Worm (Caenorhabditis elegans) whole organism, L1 larva: ENCODE data around the gene ins-32.

Experiments used
- C04F5.9 ChIP-seq: sonication (generic microtip); optimal IDR thresholded peaks from 2 replicates; lab custom pipeline; 2016; ENCODE audit warnings: missing genetic modification characterization, missing compliant biosample characterization
- C34B4.2 ChIP-seq: sonication (generic microtip); optimal IDR thresholded peaks from 2 replicates; lab custom pipeline; 2017; ENCODE audit warnings: mild to moderate bottlenecking, missing genetic modification characterization, missing compliant biosample characterization
- F16B12.6 ChIP-seq: fragments of 150-350 bp; optimal IDR thresholded peaks from 2 replicates; lab custom pipeline; 2014; ENCODE audit warnings: missing biosample characterization, missing genetic modification characterization
- Y116A8C.19 ChIP-seq: sonication (generic microtip); optimal IDR thresholded peaks from 2 replicates; lab custom pipeline; 2016; ENCODE audit warnings: missing compliant biosample characterization, missing genetic modification characterization, borderline replicate concordance
- aha-1 ChIP-seq: fragments of 150-350 bp; optimal IDR thresholded peaks from 2 replicates; lab custom pipeline; 2014; ENCODE audit warnings: missing biosample characterization, missing genetic modification characterization
- alr-1 ChIP-seq: fragments of 200-800 bp; sonication (Bioruptor generic); optimal IDR thresholded peaks from 2 replicates; lab custom pipeline; 2018; ENCODE audit warnings: borderline replicate concordance, mild to moderate bottlenecking, missing genetic modification characterization, missing compliant biosample characterization
- aly-2 ChIP-seq: fragments of 150-350 bp; optimal IDR thresholded peaks from 2 replicates; lab custom pipeline; 2014; ENCODE audit warnings: missing biosample characterization, missing genetic modification characterization
- ama-1 ChIP-seq: fragments of 150-350 bp; optimal IDR thresholded peaks from 2 replicates; lab custom pipeline; 2014
- ceh-63 ChIP-seq: fragments of 200-800 bp; sonication (Bioruptor generic); optimal IDR thresholded peaks from 2 replicates; lab custom pipeline; 2018; ENCODE audit warnings: mild to moderate bottlenecking, missing genetic modification characterization, missing compliant biosample characterization
- ceh-82 ChIP-seq, 3 experiments: fragments of 150-350 bp in 1 of 3; sonication (generic microtip) in 2 of 3; optimal IDR thresholded peaks; 2 replicates each; lab custom pipeline; 2014 to 2017; ENCODE audit warnings: missing biosample characterization in 3 of 3, missing genetic modification characterization in 3 of 3
- ceh-88 ChIP-seq: fragments of 200-800 bp; sonication (Bioruptor generic); IDR thresholded peaks from 2 replicates; pipeline ENCODE4 v1.3.6; 2022; ENCODE audit warnings: missing genetic modification characterization, missing compliant biosample characterization
- ceh-90 ChIP-seq: sonication (generic microtip); optimal IDR thresholded peaks from 2 replicates; lab custom pipeline; 2016; ENCODE audit warnings: missing genetic modification characterization, missing compliant biosample characterization
- ces-1 ChIP-seq: fragments of 150-350 bp; optimal IDR thresholded peaks from 2 replicates; lab custom pipeline; 2014; ENCODE audit warnings: missing biosample characterization, missing genetic modification reagents, missing genetic modification characterization
- efl-1 ChIP-seq, 4 experiments: fragments of 150-350 bp; optimal IDR thresholded peaks in 3 of 4; peaks in 1 of 4; 1 replicate in 1 of 4; 2 replicates in 3 of 4; lab custom pipeline; 2014; ENCODE audit warnings: missing biosample characterization in 2 of 4, missing genetic modification characterization in 2 of 4, missing genetic modification reagents in 2 of 4
- efl-3 ChIP-seq: fragments of 200-800 bp; sonication (Bioruptor generic); optimal IDR thresholded peaks from 2 replicates; lab custom pipeline; 2018; ENCODE audit warnings: mild to moderate bottlenecking, missing genetic modification characterization, missing compliant biosample characterization
- egl-13 ChIP-seq: sonication (generic microtip); optimal IDR thresholded peaks from 2 replicates; lab custom pipeline; 2016; ENCODE audit warnings: missing genotype, missing genetic modification reagents, missing genetic modification characterization, missing compliant biosample characterization
- fkh-4 ChIP-seq: sonication (generic microtip); optimal IDR thresholded peaks from 2 replicates; lab custom pipeline; 2016; ENCODE audit warnings: missing compliant biosample characterization, missing genetic modification characterization, borderline replicate concordance
- fkh-8 ChIP-seq: sonication (generic microtip); optimal IDR thresholded peaks from 2 replicates; lab custom pipeline; 2016; ENCODE audit warnings: mild to moderate bottlenecking, missing genetic modification characterization, missing compliant biosample characterization
- fos-1 ChIP-seq: fragments of 150-350 bp; optimal IDR thresholded peaks from 2 replicates; lab custom pipeline; 2014; ENCODE audit warnings: missing biosample characterization, missing genetic modification characterization
- grh-1 ChIP-seq: fragments of 200-800 bp; sonication (Bioruptor generic); IDR thresholded peaks from 2 replicates; pipeline ENCODE4 v1.3.6; 2022; ENCODE audit warnings: missing genetic modification reagents, missing genetic modification characterization, missing compliant biosample characterization
- hlh-4 ChIP-seq: sonication (generic microtip); optimal IDR thresholded peaks from 2 replicates; lab custom pipeline; 2016; ENCODE audit warnings: mild to moderate bottlenecking, missing genetic modification characterization, missing compliant biosample characterization
- irx-1 ChIP-seq: sonication (generic microtip); optimal IDR thresholded peaks from 2 replicates; lab custom pipeline; 2016; ENCODE audit warnings: missing genetic modification characterization, missing compliant biosample characterization
- isw-1 ChIP-seq: fragments of 200-800 bp; sonication (Bioruptor generic); IDR thresholded peaks from 2 replicates; pipeline ENCODE4 v1.3.6; 2022; ENCODE audit warnings: missing genetic modification characterization, missing compliant biosample characterization
- jun-1 ChIP-seq: fragments of 150-350 bp; optimal IDR thresholded peaks from 2 replicates; lab custom pipeline; 2014; ENCODE audit warnings: missing biosample characterization, missing genetic modification reagents, missing genetic modification characterization
- lin-13 ChIP-seq: fragments of 150-350 bp; optimal IDR thresholded peaks from 2 replicates; lab custom pipeline; 2014; ENCODE audit warnings: missing biosample characterization, missing genetic modification reagents, missing genetic modification characterization
- lin-14 ChIP-seq: fragments of 200-800 bp; sonication (Bioruptor generic); optimal IDR thresholded peaks from 2 replicates; lab custom pipeline; 2018; ENCODE audit warnings: mild to moderate bottlenecking, missing genetic modification characterization, moderate library complexity, missing compliant biosample characterization
- lin-15B ChIP-seq: fragments of 150-350 bp; sonication (generic microtip); optimal IDR thresholded peaks from 3 replicates; lab custom pipeline; 2014; ENCODE audit warnings: missing biosample characterization, missing genetic modification characterization
- lsy-2 ChIP-seq, 2 experiments: fragments of 150-350 bp; optimal IDR thresholded peaks; 2 replicates each; lab custom pipeline; 2014; ENCODE audit warnings: missing biosample characterization in 2 of 2, missing genetic modification characterization in 2 of 2
- mab-9 ChIP-seq: fragments of 200-800 bp; sonication (Bioruptor generic); IDR thresholded peaks from 2 replicates; pipeline ENCODE4 v1.3.6; 2022; ENCODE audit warnings: missing genetic modification reagents, missing genetic modification characterization, missing compliant biosample characterization
- mef-2 ChIP-seq: fragments of 150-350 bp; optimal IDR thresholded peaks from 2 replicates; lab custom pipeline; 2014; ENCODE audit warnings: missing biosample characterization, missing genetic modification characterization
- mep-1 ChIP-seq: fragments of 150-350 bp; optimal IDR thresholded peaks from 2 replicates; lab custom pipeline; 2014; ENCODE audit warnings: missing biosample characterization, missing genetic modification characterization
- nhr-19 ChIP-seq: fragments of 200-800 bp; sonication (Bioruptor generic); conservative IDR thresholded peaks from 2 replicates; pipeline ENCODE4 v1.3.6; 2022; ENCODE audit warnings: missing genetic modification characterization, missing compliant biosample characterization
- nhr-20 ChIP-seq: sonication (generic microtip); optimal IDR thresholded peaks from 2 replicates; lab custom pipeline; 2016; ENCODE audit warnings: mild to moderate bottlenecking, missing genetic modification characterization, missing compliant biosample characterization
- nhr-90 ChIP-seq: sonication (generic microtip); optimal IDR thresholded peaks from 2 replicates; lab custom pipeline; 2016; ENCODE audit warnings: mild to moderate bottlenecking, missing genetic modification characterization, missing compliant biosample characterization; ENCODE audit not compliant: poor library complexity
- pag-3 ChIP-seq: sonication (generic microtip); optimal IDR thresholded peaks from 2 replicates; lab custom pipeline; 2017; ENCODE audit warnings: missing genetic modification characterization, mild to moderate bottlenecking, missing compliant biosample characterization, antibody characterized with exemption, borderline replicate concordance; ENCODE audit not compliant: insufficient read depth
- pqm-1 ChIP-seq: sonication (generic microtip); optimal IDR thresholded peaks from 3 replicates; lab custom pipeline; 2017; ENCODE audit warnings: missing biosample characterization, missing genetic modification characterization
- snu-23 ChIP-seq: sonication (generic microtip); optimal IDR thresholded peaks from 2 replicates; lab custom pipeline; 2016; ENCODE audit warnings: missing genetic modification characterization, missing compliant biosample characterization
- sox-4 ChIP-seq: sonication (generic microtip); optimal IDR thresholded peaks from 2 replicates; lab custom pipeline; 2016; ENCODE audit warnings: missing genetic modification characterization, missing compliant biosample characterization
- swsn-7 ChIP-seq: sonication (generic microtip); optimal IDR thresholded peaks from 2 replicates; lab custom pipeline; 2016; ENCODE audit warnings: missing genetic modification characterization, missing compliant biosample characterization
- tlp-1 ChIP-seq: fragments of 150-350 bp; optimal IDR thresholded peaks from 2 replicates; lab custom pipeline; 2014; ENCODE audit warnings: missing biosample characterization, missing genetic modification characterization
- unc-130 ChIP-seq: fragments of 150-350 bp; optimal IDR thresholded peaks from 2 replicates; lab custom pipeline; 2017; ENCODE audit warnings: missing biosample characterization, missing genetic modification characterization, inconsistent platforms
- unc-30 ChIP-seq: sonication (generic microtip); optimal IDR thresholded peaks from 2 replicates; lab custom pipeline; 2017; ENCODE audit warnings: missing biosample characterization, missing genetic modification characterization
- unc-98 ChIP-seq: fragments of 200-800 bp; sonication (Bioruptor generic); IDR thresholded peaks from 2 replicates; pipeline ENCODE4 v1.3.6; 2022; ENCODE audit warnings: missing genetic modification characterization, missing compliant biosample characterization
- vab-15 ChIP-seq: sonication (generic microtip); optimal IDR thresholded peaks from 2 replicates; lab custom pipeline; 2017; ENCODE audit warnings: missing genotype, mild to moderate bottlenecking, missing genetic modification characterization, missing compliant biosample characterization
- zip-4 ChIP-seq: fragments of 200-800 bp; sonication (Bioruptor generic); optimal IDR thresholded peaks from 2 replicates; lab custom pipeline; 2018; ENCODE audit warnings: mild to moderate bottlenecking, missing genetic modification characterization, moderate library complexity, missing compliant biosample characterization
- ztf-11 ChIP-seq, 2 experiments: sonication (generic microtip); optimal IDR thresholded peaks; 2 replicates each; lab custom pipeline; 2016 to 2017; ENCODE audit warnings: missing genetic modification characterization in 2 of 2, missing biosample characterization in 1 of 2, missing compliant biosample characterization in 1 of 2

The ins-32 gene

ce11 chrII:3810550-3810949, 7.4 kb upstream of the ins-32 start (continued):
- TF ChIP-seq Y116A8C.19 (tag; lab: Kevin White, UChicago) (no peak), jun-1 (no peak), ceh-88 (GFP tag; lab: Robert Waterston, UW) (no peak), C04F5.9 (tag; lab: Kevin White, UChicago) (no peak), unc-130 (tag; lab: Kevin White, UChicago) (no peak), unc-98 (GFP tag; lab: Robert Waterston, UW) (no peak), lin-14 (peak; percentile 85), efl-3 (GFP tag; lab: Kevin White, UChicago) (no peak), aha-1 (tag; lab: Kevin White, UChicago) (no peak), snu-23 (GFP tag; lab: Kevin White, UChicago) (peak; percentile 51), mep-1 (tag; lab: Kevin White, UChicago) (peak; percentile 59), nhr-90 (tag; lab: Kevin White, UChicago) (peak; percentile 25), tlp-1 (tag; lab: Kevin White, UChicago) (no peak), lin-15B (tag; lab: Kevin White, UChicago) (no peak), mab-9 (no peak), mef-2 (tag; lab: Kevin White, UChicago) (no peak), fkh-4 (tag; lab: Kevin White, UChicago) (no peak), grh-1 (GFP tag; lab: Robert Waterston, UW) (no peak), aly-2 (tag; lab: Kevin White, UChicago) (no peak), ceh-82 (tag; optimal IDR thresholded peaks at IDR 0.05; lab: Kevin White, UChicago) (no peak), C34B4.2 (tag; lab: Kevin White, UChicago) (no peak), nhr-19 (GFP tag; lab: Robert Waterston, UW) (peak; percentile 32; the same call in 1 of the 2 replicates), isw-1 (GFP tag; lab: Robert Waterston, UW) (no peak), egl-13 (tag; lab: Kevin White, UChicago) (no peak), lsy-2 (tag; optimal IDR thresholded peaks at IDR 0.05; lab: Kevin White, UChicago) (peak; percentile 37 to 60), nhr-20 (tag; lab: Kevin White, UChicago) (peak; percentile 53), ceh-63 (GFP tag; lab: Kevin White, UChicago) (no peak), pqm-1 (tag; lab: Kevin White, UChicago) (no peak), fkh-8 (tag; lab: Kevin White, UChicago) (peak; percentile 73), ama-1 (lab: Kevin White, UChicago) (no peak), swsn-7 (tag; lab: Kevin White, UChicago) (peak; percentile 27), lin-13 (GFP tag; lab: Kevin White, UChicago) (no peak), F16B12.6 (tag; lab: Kevin White, UChicago) (peak; percentile 1), sox-4 (tag; lab: Kevin White, UChicago) (no peak), unc-30 (tag; lab: Kevin White, UChicago) (no peak), hlh-4 (tag; lab: Kevin White, UChicago) (no peak)

- TF ChIP-seq unc-130 (tag; lab: Kevin White, UChicago) (no peak), vab-15 (tag; lab: Kevin White, UChicago) (no peak), fos-1 (tag; lab: Kevin White, UChicago) (no peak), ceh-88 (GFP tag; lab: Robert Waterston, UW) (no peak), pag-3 (tag; lab: Kevin White, UChicago) (no peak), fkh-8 (tag; lab: Kevin White, UChicago) (no peak), alr-1 (tag; lab: Kevin White, UChicago) (no peak), ceh-90 (tag; lab: Kevin White, UChicago) (no peak), mab-9 (no peak), efl-1 (optimal IDR thresholded peaks at IDR 0.05; lab: Kevin White, UChicago) (no peak), efl-1 (GFP tag; optimal IDR thresholded peaks at IDR 0.05 in 1 of 2; lab: Kevin White, UChicago) (no peak), ztf-11 (tag; optimal IDR thresholded peaks at IDR 0.05; lab: Kevin White, UChicago) (no peak), zip-4 (no peak), irx-1 (tag; lab: Kevin White, UChicago) (no peak), snu-23 (GFP tag; lab: Kevin White, UChicago) (no peak), ces-1 (GFP tag; lab: Kevin White, UChicago) (no peak), swsn-7 (tag; lab: Kevin White, UChicago) (no peak)
- TF ChIP-seq, all 84 proteins: peak for 0
These were observed 5.5 kb upstream of the ins-32 start for ce11 chrII:3808643-3809042.
